Worm (Caenorhabditis elegans): Measurements from ENCODE around the gene rpl-18.

ce11 chrIV:13782319-13782718 is 4.7 kb downstream of the rpl-18 start:
- no peak for TF ChIP-seq lin-39 (tag; optimal IDR thresholded peaks at IDR 0.05)
- TF ChIP-seq ama-1 (optimal IDR thresholded peaks at IDR 0.05), result no peak
- no peak for TF ChIP-seq nhr-77 (tag; optimal IDR thresholded peaks at IDR 0.05)
- no peak for TF ChIP-seq nhr-237 (tag; optimal IDR thresholded peaks at IDR 0.05)
- no peak for TF ChIP-seq tbx-2 (tag; optimal IDR thresholded peaks at IDR 0.05)
- no peak for TF ChIP-seq nhr-23 (tag; optimal IDR thresholded peaks at IDR 0.05)
- TF ChIP-seq pqm-1 (tag; optimal IDR thresholded peaks at IDR 0.05), result no peak
- no peak for TF ChIP-seq pha-4 (tag; optimal IDR thresholded peaks at IDR 0.05)
- no peak for TF ChIP-seq nhr-28 (tag; optimal IDR thresholded peaks at IDR 0.05)
- TF ChIP-seq zag-1 (tag; optimal IDR thresholded peaks at IDR 0.05), result no peak
